Worm (Caenorhabditis elegans): ENCODE results near the gene fipr-10.

DNA sequence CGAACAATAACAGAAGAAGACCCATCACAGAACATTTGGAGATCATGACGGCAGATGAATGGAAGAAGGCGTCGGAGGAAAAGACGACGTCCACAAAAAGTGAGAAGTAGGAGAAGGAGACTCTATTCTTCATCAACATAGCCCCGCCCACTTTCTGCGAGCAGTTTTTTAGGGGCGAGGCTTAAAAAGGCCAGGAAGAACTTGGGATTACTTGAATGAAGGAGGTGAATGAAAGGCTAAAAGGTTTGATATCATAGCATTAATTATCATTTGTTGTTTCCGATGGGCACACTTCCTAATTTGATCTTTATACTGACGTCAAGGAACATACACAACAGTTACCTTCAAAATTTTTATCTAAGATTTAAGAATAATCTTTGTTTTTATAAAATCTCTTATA, 34.9 kb downstream of the fipr-10 start, which contains the start of gene nlp-58:
- TF ChIP-seq daf-12 (tag; optimal IDR thresholded peaks at IDR 0.05): no peak
- no peak for TF ChIP-seq nhr-28 (tag; optimal IDR thresholded peaks at IDR 0.05)
- TF ChIP-seq elt-1 (tag; optimal IDR thresholded peaks at IDR 0.05): no peak
- TF ChIP-seq elt-3 (tag; optimal IDR thresholded peaks at IDR 0.05): no peak
- no peak for TF ChIP-seq egl-27 (tag; optimal IDR thresholded peaks at IDR 0.05)
- no peak for TF ChIP-seq fos-1 (tag; optimal IDR thresholded peaks at IDR 0.05)
- no peak for TF ChIP-seq nhr-12 (tag; optimal IDR thresholded peaks at IDR 0.05)
- no peak for TF ChIP-seq skn-1 (tag; optimal IDR thresholded peaks at IDR 0.05)
- no peak for TF ChIP-seq tbx-2 (tag; optimal IDR thresholded peaks at IDR 0.05)
- TF ChIP-seq nhr-77 (tag; optimal IDR thresholded peaks at IDR 0.05): no peak
- no peak for TF ChIP-seq ama-1 (optimal IDR thresholded peaks at IDR 0.05)
- TF ChIP-seq aly-2 (tag; optimal IDR thresholded peaks at IDR 0.05): no peak
